Worm (Caenorhabditis elegans) whole organism, young adult: ENCODE data around the gene K04C2.7.

Experiments used
- B0019.2 ChIP-seq: fragments of 200-800 bp; sonication (Bioruptor generic); conservative IDR thresholded peaks from 2 replicates; pipeline ENCODE4 v1.3.6; 2022; ENCODE audit warnings: missing genetic modification reagents, missing genetic modification characterization, missing compliant biosample characterization
- B0336.3 ChIP-seq: fragments of 200-800 bp; sonication (Bioruptor generic); IDR thresholded peaks from 2 replicates; pipeline ENCODE4 v1.3.6; 2022; ENCODE audit warnings: missing genetic modification characterization, missing compliant biosample characterization
- F37B4.10 ChIP-seq: fragments of 200-800 bp; sonication (Bioruptor generic); IDR thresholded peaks from 2 replicates; pipeline ENCODE4 v1.3.6; 2022; ENCODE audit warnings: missing genetic modification characterization, missing compliant biosample characterization
- K11D2.4 ChIP-seq: fragments of 200-800 bp; sonication (Bioruptor generic); IDR thresholded peaks from 2 replicates; pipeline ENCODE4 v1.3.6; 2022; ENCODE audit warnings: missing genetic modification reagents, missing genetic modification characterization, missing compliant biosample characterization
- T26A5.8 ChIP-seq: sonication (generic microtip); optimal IDR thresholded peaks from 2 replicates; lab custom pipeline; 2016; ENCODE audit warnings: missing genetic modification characterization, missing compliant biosample characterization
- Y53G8AR.9 ChIP-seq: fragments of 200-800 bp; sonication (Bioruptor generic); conservative IDR thresholded peaks from 2 replicates; pipeline ENCODE4 v1.3.6; 2022; ENCODE audit warnings: missing genetic modification reagents, missing genetic modification characterization, missing compliant biosample characterization
- Y67H2A.10 ChIP-seq: fragments of 200-800 bp; sonication (Bioruptor generic); conservative IDR thresholded peaks from 2 replicates; pipeline ENCODE4 v1.3.6; 2022; ENCODE audit warnings: missing genetic modification reagents, missing genetic modification characterization, missing compliant biosample characterization
- ama-1 ChIP-seq, 3 experiments: fragments of 150-350 bp in 1 of 3; sonication (generic microtip) in 2 of 3; optimal IDR thresholded peaks; 2 replicates each; lab custom pipeline; 2014 to 2018; ENCODE audit warnings: missing biosample characterization in 2 of 3, missing genetic modification characterization in 2 of 3, missing genetic modification reagents in 2 of 3
- atf-7 ChIP-seq: sonication (generic microtip); optimal IDR thresholded peaks from 2 replicates; lab custom pipeline; 2017; ENCODE audit warnings: mild to moderate bottlenecking, missing genetic modification characterization, missing compliant biosample characterization
- ccch-3 ChIP-seq: fragments of 200-800 bp; sonication (Bioruptor generic); optimal IDR thresholded peaks from 2 replicates; lab custom pipeline; 2018; ENCODE audit warnings: mild to moderate bottlenecking, missing genetic modification characterization, missing compliant biosample characterization
- ceh-27 ChIP-seq: fragments of 200-800 bp; sonication (Bioruptor generic); optimal IDR thresholded peaks from 2 replicates; lab custom pipeline; 2018; ENCODE audit warnings: mild to moderate bottlenecking, missing genetic modification characterization, moderate library complexity, missing compliant biosample characterization
- ceh-40 ChIP-seq: fragments of 200-800 bp; sonication (Bioruptor generic); IDR thresholded peaks from 2 replicates; pipeline ENCODE4 v1.3.6; 2022; ENCODE audit warnings: missing genetic modification characterization, missing compliant biosample characterization
- ceh-79 ChIP-seq: sonication (generic microtip); optimal IDR thresholded peaks from 2 replicates; lab custom pipeline; 2017; ENCODE audit warnings: mild to moderate bottlenecking, missing genetic modification characterization, missing compliant biosample characterization
- chd-7 ChIP-seq: sonication (generic microtip); optimal IDR thresholded peaks from 2 replicates; lab custom pipeline; 2016; ENCODE audit warnings: mild to moderate bottlenecking, missing genetic modification characterization, moderate library complexity, missing compliant biosample characterization
- egl-18 ChIP-seq: fragments of 200-800 bp; sonication (Bioruptor generic); IDR thresholded peaks from 2 replicates; pipeline ENCODE4 v1.3.6; 2022; ENCODE audit warnings: missing genetic modification reagents, missing genetic modification characterization, missing compliant biosample characterization
- ekl-4 ChIP-seq: fragments of 200-800 bp; sonication (Bioruptor generic); IDR thresholded peaks from 2 replicates; pipeline ENCODE4 v1.3.6; 2022; ENCODE audit warnings: missing genetic modification reagents, missing genetic modification characterization, missing compliant biosample characterization
- hlh-12 ChIP-seq: sonication (generic microtip); optimal IDR thresholded peaks from 2 replicates; lab custom pipeline; 2016; ENCODE audit warnings: missing genetic modification characterization, missing compliant biosample characterization
- hrde-1 ChIP-seq: sonication (generic microtip); optimal IDR thresholded peaks from 2 replicates; lab custom pipeline; 2016; ENCODE audit warnings: missing genetic modification characterization, mild to moderate bottlenecking, missing compliant biosample characterization, moderate library complexity, missing genotype, missing genetic modification reagents, borderline replicate concordance
- let-526 ChIP-seq: fragments of 200-800 bp; sonication (Bioruptor generic); IDR thresholded peaks from 2 replicates; pipeline ENCODE4 v1.3.6; 2022; ENCODE audit warnings: missing genetic modification reagents, missing genetic modification characterization, missing compliant biosample characterization
- lin-35 ChIP-seq, 3 experiments: fragments of 150-350 bp in 2 of 3; sonication (generic microtip) in 1 of 3; optimal IDR thresholded peaks; 2 replicates each; lab custom pipeline; 2014 to 2018; ENCODE audit warnings: missing biosample characterization in 3 of 3, missing genetic modification characterization in 3 of 3, missing genetic modification reagents in 3 of 3
- lsy-27 ChIP-seq: sonication (generic microtip); optimal IDR thresholded peaks from 2 replicates; lab custom pipeline; 2017; ENCODE audit warnings: missing genetic modification characterization, mild to moderate bottlenecking, missing compliant biosample characterization, antibody characterized with exemption, missing genotype, borderline replicate concordance; ENCODE audit not compliant: insufficient read depth
- madf-10 ChIP-seq: sonication (generic microtip); optimal IDR thresholded peaks from 2 replicates; lab custom pipeline; 2016; ENCODE audit warnings: mild to moderate bottlenecking, missing genetic modification characterization, missing compliant biosample characterization
- nfya-1 ChIP-seq: sonication (generic microtip); optimal IDR thresholded peaks from 2 replicates; lab custom pipeline; 2017; ENCODE audit warnings: antibody characterized with exemption, missing compliant biosample characterization, missing genetic modification characterization, borderline replicate concordance; ENCODE audit not compliant: insufficient read depth
- nfya-2 ChIP-seq: fragments of 200-800 bp; sonication (Bioruptor generic); IDR thresholded peaks from 2 replicates; pipeline ENCODE4 v1.3.6; 2022; ENCODE audit warnings: missing genetic modification reagents, missing genetic modification characterization, missing compliant biosample characterization
- nhr-80 ChIP-seq: sonication (generic microtip); optimal IDR thresholded peaks from 2 replicates; lab custom pipeline; 2016; ENCODE audit warnings: missing genetic modification characterization, missing compliant biosample characterization
- pbrm-1 ChIP-seq: fragments of 200-800 bp; sonication (Bioruptor generic); IDR thresholded peaks from 2 replicates; pipeline ENCODE4 v1.3.6; 2022; ENCODE audit warnings: missing genetic modification reagents, missing genetic modification characterization, missing compliant biosample characterization
- repo-1 ChIP-seq: sonication (generic microtip); optimal IDR thresholded peaks from 2 replicates; lab custom pipeline; 2017; ENCODE audit warnings: mild to moderate bottlenecking, missing genetic modification characterization, missing compliant biosample characterization
- tlf-1 ChIP-seq: fragments of 200-800 bp; sonication (Bioruptor generic); optimal IDR thresholded peaks from 2 replicates; lab custom pipeline; 2018; ENCODE audit warnings: mild to moderate bottlenecking, missing genetic modification characterization, missing compliant biosample characterization
- zim-3 ChIP-seq: sonication (generic microtip); optimal IDR thresholded peaks from 2 replicates; lab custom pipeline; 2017; ENCODE audit warnings: mild to moderate bottlenecking, missing genetic modification characterization, moderate library complexity, missing compliant biosample characterization
- ztf-6 ChIP-seq: fragments of 200-800 bp; sonication (Bioruptor generic); IDR thresholded peaks from 2 replicates; pipeline ENCODE4 v1.3.6; 2022; ENCODE audit warnings: missing genetic modification reagents, missing genetic modification characterization, missing compliant biosample characterization

The K04C2.7 gene

DNA sequence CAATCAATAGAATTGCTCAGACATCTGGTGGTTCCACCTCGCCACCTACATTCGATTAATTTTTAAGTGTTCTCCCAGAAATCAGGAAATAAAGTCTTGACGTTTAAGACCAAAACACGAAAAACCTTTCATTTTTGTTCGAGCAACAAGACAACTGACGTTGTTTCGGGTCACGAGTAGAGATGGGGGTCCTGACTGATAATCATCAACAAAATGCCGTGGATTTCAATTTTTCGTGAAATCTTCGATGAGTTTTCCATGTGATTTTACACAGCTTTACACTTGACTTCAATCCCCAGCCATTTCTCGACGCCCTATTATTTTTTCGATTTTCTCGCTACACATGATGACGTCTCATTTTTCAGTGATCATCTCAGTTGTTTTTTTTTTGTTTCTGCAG, 9.8 kb upstream of the K04C2.7 start:
- no peak for TF ChIP-seq madf-10
- no peak for TF ChIP-seq Y53G8AR.9 (GFP tag; lab: Robert Waterston, UW)
- TF ChIP-seq let-526 (GFP tag; lab: Robert Waterston, UW): no peak
- TF ChIP-seq chd-7 (tag; lab: Kevin White, UChicago): no peak
- no peak for TF ChIP-seq ekl-4 (GFP tag; lab: Robert Waterston, UW)
- TF ChIP-seq T26A5.8 (tag; lab: Kevin White, UChicago): no peak

ce11 chrIII:6871668-6872067, 9.2 kb upstream of the K04C2.7 start:
- TF ChIP-seq lin-35 (GFP tag; optimal IDR thresholded peaks at IDR 0.05; lab: Kevin White, UChicago): peak in 1 of 3 experiments; percentile 15
- no peak for TF ChIP-seq nhr-80
- TF ChIP-seq ama-1 (optimal IDR thresholded peaks at IDR 0.05; lab: Kevin White, UChicago): peak; percentile 26
- TF ChIP-seq ama-1 (GFP tag; optimal IDR thresholded peaks at IDR 0.05; lab: Kevin White, UChicago): no peak

DNA sequence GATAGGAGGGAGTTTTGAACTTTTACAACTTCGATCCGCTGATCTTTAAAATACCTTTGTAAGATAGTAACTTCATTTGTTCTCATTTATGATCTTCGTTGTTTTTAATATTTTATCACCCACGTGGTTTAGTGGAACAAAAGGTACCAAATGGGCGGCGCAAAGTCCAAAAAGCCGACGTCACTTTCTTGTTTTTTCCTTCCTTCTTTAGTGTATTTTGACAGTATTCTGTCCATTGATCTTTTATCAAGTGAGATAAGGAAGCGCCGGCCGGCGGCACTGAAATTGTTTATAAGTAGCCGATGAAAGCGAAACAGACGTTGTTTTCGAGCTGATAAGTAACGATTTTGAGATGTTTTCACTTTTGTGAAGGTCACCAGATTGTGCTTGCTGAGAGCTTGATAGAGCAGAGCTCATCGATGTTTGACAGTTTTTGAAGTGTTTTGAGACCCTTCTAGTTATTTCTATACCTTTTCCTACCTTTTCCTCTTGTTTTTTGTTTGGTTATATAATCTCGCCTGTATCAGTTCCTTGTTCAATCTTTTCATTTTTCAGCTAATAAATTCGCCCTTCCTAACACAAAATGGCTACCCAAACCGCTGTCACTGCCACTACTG, 8.3 kb upstream of the K04C2.7 start, which contains the start of gene K04C2.3:
Gene K04C2.3, plus strand, starts transcription at position 556 of the 617 bp plus-strand sequence.
- TF ChIP-seq ceh-79 (tag; lab: Kevin White, UChicago): no peak
- TF ChIP-seq K11D2.4 (GFP tag; lab: Robert Waterston, UW): peak; percentile 30; the same call in 1 of the 2 replicates

DNA sequence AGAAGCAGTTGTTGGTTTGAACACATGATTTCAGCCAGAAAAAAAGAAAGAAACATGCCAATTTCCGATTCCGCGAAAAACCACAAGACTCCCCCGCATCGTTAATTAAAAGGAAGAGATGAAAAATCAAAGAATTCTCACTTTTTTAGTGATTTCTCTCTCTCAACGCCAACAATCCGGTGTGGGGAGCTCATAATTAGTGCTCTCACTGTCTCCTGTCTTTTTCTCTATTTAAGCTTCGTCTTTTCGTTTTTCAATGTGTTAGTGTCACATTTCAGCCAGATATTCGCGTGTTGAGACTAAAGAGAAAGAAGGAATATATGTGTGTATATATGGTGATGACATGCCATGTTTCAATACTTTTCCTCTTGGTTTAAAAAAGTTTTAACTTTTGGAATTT, 7.2 kb upstream of the K04C2.7 start:
- TF ChIP-seq atf-7 (tag; lab: Kevin White, UChicago): no peak
- TF ChIP-seq tlf-1 (GFP tag; lab: Kevin White, UChicago): peak; percentile 23
- no peak for TF ChIP-seq B0019.2
- TF ChIP-seq hrde-1 (tag; lab: Kevin White, UChicago): no peak
- peak in 1 of 3 experiments; percentile 10 for TF ChIP-seq lin-35 (GFP tag; optimal IDR thresholded peaks at IDR 0.05; lab: Kevin White, UChicago)
- peak; percentile 51; the same call in 1 of the 2 replicates for TF ChIP-seq K11D2.4 (GFP tag; lab: Robert Waterston, UW)
- no peak for TF ChIP-seq pbrm-1 (GFP tag; lab: Robert Waterston, UW)
- TF ChIP-seq ama-1 (optimal IDR thresholded peaks at IDR 0.05; lab: Kevin White, UChicago): peak; percentile 46
- no peak for TF ChIP-seq ama-1 (GFP tag; optimal IDR thresholded peaks at IDR 0.05; lab: Kevin White, UChicago)
- TF ChIP-seq B0336.3 (GFP tag; lab: Robert Waterston, UW): no peak

- TF ChIP-seq egl-18 (no peak), chd-7 (tag; lab: Kevin White, UChicago) (no peak), ccch-3 (GFP tag; lab: Kevin White, UChicago) (no peak), zim-3 (tag; lab: Kevin White, UChicago) (no peak), repo-1 (tag; lab: Kevin White, UChicago) (no peak), hlh-12 (tag; lab: Kevin White, UChicago) (no peak), ceh-27 (GFP tag; lab: Kevin White, UChicago) (no peak), nfya-1 (tag; lab: Kevin White, UChicago) (no peak), ztf-6 (GFP tag; lab: Robert Waterston, UW) (no peak), nfya-2 (no peak), F37B4.10 (GFP tag; lab: Robert Waterston, UW) (no peak), Y67H2A.10 (no peak), lsy-27 (tag; lab: Kevin White, UChicago) (no peak), ceh-40 (GFP tag; lab: Robert Waterston, UW) (no peak)
These were observed 848 bp downstream of the K04C2.7 start for ce11 chrIII:6881745-6882144.
